Worm (Caenorhabditis elegans) whole organism, young adult: ENCODE data around the gene F52E1.9.

Source experiments
- ceh-100 ChIP-seq: fragments of 200-800 bp; sonication (Bioruptor generic); IDR thresholded peaks from 2 replicates; pipeline ENCODE4 v1.3.6; 2022; ENCODE audit warnings: missing genetic modification reagents, missing genetic modification characterization, missing compliant biosample characterization
- mel-28 ChIP-seq: sonication (generic microtip); optimal IDR thresholded peaks from 2 replicates; lab custom pipeline; 2016; ENCODE audit warnings: borderline replicate concordance, mild to moderate bottlenecking, missing genetic modification characterization, missing compliant biosample characterization
- snpc-3.4 ChIP-seq: sonication (generic microtip); optimal IDR thresholded peaks from 2 replicates; lab custom pipeline; 2017; ENCODE audit warnings: missing genetic modification characterization, mild to moderate bottlenecking, missing compliant biosample characterization, antibody characterized with exemption, moderate library complexity, missing genotype, missing genetic modification reagents
- snpc-4 ChIP-seq, 5 experiments: fragments of 150-350 bp in 1 of 5; sonication (generic microtip) in 4 of 5; optimal IDR thresholded peaks; 2 replicates each; lab custom pipeline; 2014 to 2018; ENCODE audit warnings: missing genetic modification characterization in 5 of 5, missing biosample characterization in 3 of 5, antibody characterized with exemption in 2 of 5, mild to moderate bottlenecking in 2 of 5, missing compliant biosample characterization in 2 of 5, missing genotype in 2 of 5, moderate library complexity in 2 of 5, missing genetic modification reagents in 1 of 5
- unc-62 ChIP-seq: fragments of 150-350 bp; optimal IDR thresholded peaks from 2 replicates; lab custom pipeline; 2014; ENCODE audit warnings: missing biosample characterization, missing genetic modification reagents, missing genetic modification characterization
- ztf-26 ChIP-seq: sonication (generic microtip); optimal IDR thresholded peaks from 2 replicates; lab custom pipeline; 2017; ENCODE audit warnings: missing genetic modification characterization, missing compliant biosample characterization
- ztf-6 ChIP-seq: fragments of 200-800 bp; sonication (Bioruptor generic); IDR thresholded peaks from 2 replicates; pipeline ENCODE4 v1.3.6; 2022; ENCODE audit warnings: missing genetic modification reagents, missing genetic modification characterization, missing compliant biosample characterization

- TF ChIP-seq ceh-100 (GFP tag; lab: Robert Waterston, UW) (no peak), snpc-3.4 (no peak), ztf-6 (GFP tag; lab: Robert Waterston, UW) (no peak), snpc-4 (GFP tag; optimal IDR thresholded peaks at IDR 0.05; lab: Kevin White, UChicago) (no peak), snpc-4 (tag; optimal IDR thresholded peaks at IDR 0.05; lab: Kevin White, UChicago) (no peak), mel-28 (no peak), unc-62 (GFP tag; lab: Kevin White, UChicago) (no peak), ztf-26 (tag; lab: Kevin White, UChicago) (no peak)
These were observed 8.1 kb downstream of the F52E1.9 start, which contains the start of the genes pho-6 and F52E1.3 for ce11 chrV:8394357-8394850.
